Fruit fly (Drosophila melanogaster) Kc167 (cell line): ENCODE results near the gene CG11760.

Source experiments
- h ChIP-seq: fragments of >200 bp; optimal IDR thresholded peaks from 3 replicates; lab custom pipeline; 2018; ENCODE audit warnings: missing external identifiers
- psq ChIP-seq: fragments of >200 bp; optimal IDR thresholded peaks from 2 replicates; lab custom pipeline; 2017; ENCODE audit warnings: missing external identifiers
- ttk ChIP-seq: sonication (Bioruptor generic); optimal IDR thresholded peaks from 2 replicates; lab custom pipeline; 2017; ENCODE audit warnings: missing external identifiers

DNA sequence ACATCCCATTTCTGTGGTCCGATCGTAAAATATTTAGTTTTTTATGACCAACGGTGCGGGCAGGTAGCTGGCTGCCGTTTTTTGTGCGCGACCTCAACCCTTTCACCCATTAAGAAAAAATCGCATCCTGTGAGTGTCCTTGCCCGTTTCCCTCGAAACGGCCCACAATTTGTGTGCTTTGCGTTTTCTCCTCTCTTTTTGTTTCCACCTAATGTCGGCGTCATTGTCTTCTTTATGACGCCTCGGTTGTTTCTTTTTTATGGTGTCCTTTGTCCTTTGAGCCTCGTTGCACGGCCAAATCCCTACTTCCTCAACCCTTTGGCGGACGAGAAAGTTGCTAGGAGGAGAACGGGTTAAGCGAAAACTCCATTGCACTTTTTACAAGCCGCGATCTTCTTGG, 17.8 kb upstream of the CG11760 start:
- no peak for TF ChIP-seq psq (lab: Kevin White, UChicago)
- TF ChIP-seq h, result no peak
- TF ChIP-seq ttk (lab: Kevin White, UChicago), result no peak
